Fruit fly (Drosophila melanogaster) whole organism, embryonic: ENCODE measurements around the gene Obp19c.
A peak's percentile ranks its signal among the peaks of the same experiment; 100 is the strongest.

ENCODE experiments used
- Awh ChIP-seq: fragments of 200-800 bp; sonication (Bioruptor generic); IDR thresholded peaks from 2 replicates; pipeline ENCODE4, ENCODE4 v1.3.6; 2022; ENCODE audit warnings: missing biosample characterization, missing genetic modification characterization
- B-H2 ChIP-seq: fragments of 200-800 bp; sonication (Bioruptor generic); optimal IDR thresholded peaks from 2 replicates; lab custom pipeline; 2018; ENCODE audit warnings: missing biosample characterization, mild to moderate bottlenecking, missing genetic modification characterization
- CG10959 ChIP-seq: fragments of 200-800 bp; sonication (Bioruptor generic); IDR thresholded peaks from 2 replicates; pipeline ENCODE4 v1.3.6; 2022; ENCODE audit warnings: missing biosample characterization, missing genetic modification characterization
- CG11504 ChIP-seq: fragments of 200-800 bp; sonication (Bioruptor generic); optimal IDR thresholded peaks from 3 replicates; lab custom pipeline; 2019; ENCODE audit warnings: missing biosample characterization, mild to moderate bottlenecking, missing genetic modification characterization, moderate library complexity
- CG12391 ChIP-seq: fragments of 200-800 bp; sonication (Bioruptor generic); optimal IDR thresholded peaks from 3 replicates; lab custom pipeline; 2018; ENCODE audit warnings: missing biosample characterization, mild to moderate bottlenecking, missing genetic modification characterization, moderate library complexity
- CG13296 ChIP-seq: fragments of 200-800 bp; sonication (Bioruptor generic); optimal IDR thresholded peaks from 3 replicates; lab custom pipeline; 2018; ENCODE audit warnings: missing biosample characterization, mild to moderate bottlenecking, missing genetic modification characterization
- CG13894 ChIP-seq: fragments of 200-800 bp; sonication (Bioruptor generic); optimal IDR thresholded peaks from 3 replicates; lab custom pipeline; 2018; ENCODE audit warnings: missing biosample characterization, mild to moderate bottlenecking, missing genetic modification characterization, moderate library complexity
- CG16779 ChIP-seq: fragments of 200-800 bp; sonication (Bioruptor generic); IDR thresholded peaks from 2 replicates; pipeline ENCODE4 v1.3.6; 2022; ENCODE audit warnings: missing biosample characterization, missing genetic modification characterization
- CG17359 ChIP-seq: fragments of 200-800 bp; sonication (Bioruptor generic); optimal IDR thresholded peaks from 3 replicates; lab custom pipeline; 2018; ENCODE audit warnings: missing biosample characterization, mild to moderate bottlenecking, missing genetic modification characterization, moderate library complexity
- CG17568 ChIP-seq: fragments of 200-800 bp; sonication (Bioruptor generic); optimal IDR thresholded peaks from 2 replicates; lab custom pipeline; 2018; ENCODE audit warnings: missing biosample characterization, mild to moderate bottlenecking, missing genetic modification characterization, moderate library complexity
- CG2120 ChIP-seq: fragments of 200-800 bp; sonication (Bioruptor generic); optimal IDR thresholded peaks from 3 replicates; lab custom pipeline; 2016; ENCODE audit warnings: missing biosample characterization, missing genetic modification characterization
- CG33557 ChIP-seq: fragments of 200-800 bp; sonication (Bioruptor generic); optimal IDR thresholded peaks from 2 replicates; lab custom pipeline; 2019; ENCODE audit warnings: missing biosample characterization, mild to moderate bottlenecking, missing genetic modification characterization, moderate library complexity
- CG4424 ChIP-seq: fragments of 200-800 bp; sonication (Bioruptor generic); optimal IDR thresholded peaks from 3 replicates; lab custom pipeline; 2016; ENCODE audit warnings: missing biosample characterization, missing genetic modification characterization
- CG6272 ChIP-seq: fragments of 200-800 bp; sonication (Bioruptor generic); IDR thresholded peaks from 2 replicates; pipeline ENCODE4 v1.3.6; 2022; ENCODE audit warnings: missing biosample characterization, missing genetic modification characterization
- CG6765 ChIP-seq: fragments of 200-800 bp; sonication (Bioruptor generic); optimal IDR thresholded peaks from 3 replicates; lab custom pipeline; 2017; ENCODE audit warnings: missing biosample characterization, mild to moderate bottlenecking, missing genetic modification characterization
- CG6813 ChIP-seq: fragments of 200-800 bp; sonication (Bioruptor generic); optimal IDR thresholded peaks from 2 replicates; lab custom pipeline; 2017; ENCODE audit warnings: missing biosample characterization, missing genetic modification characterization, mild to moderate bottlenecking, moderate library complexity, missing genetic modification reagents
- CG7556 ChIP-seq: fragments of 200-800 bp; sonication (Bioruptor generic); optimal IDR thresholded peaks from 2 replicates; lab custom pipeline; 2017; ENCODE audit warnings: missing biosample characterization, mild to moderate bottlenecking, missing genetic modification characterization
- CG7839 ChIP-seq: fragments of 200-800 bp; sonication (Bioruptor generic); optimal IDR thresholded peaks from 3 replicates; lab custom pipeline; 2018; ENCODE audit warnings: missing biosample characterization, mild to moderate bottlenecking, missing genetic modification characterization, moderate library complexity
- CG8388 ChIP-seq: fragments of 200-800 bp; sonication (Bioruptor generic); optimal IDR thresholded peaks from 2 replicates; lab custom pipeline; 2019; ENCODE audit warnings: missing biosample characterization, mild to moderate bottlenecking, missing genetic modification characterization, moderate library complexity
- CG9817 ChIP-seq: fragments of 200-800 bp; sonication (Bioruptor generic); optimal IDR thresholded peaks from 2 replicates; lab custom pipeline; 2018; ENCODE audit warnings: missing biosample characterization, mild to moderate bottlenecking, missing genetic modification characterization, moderate library complexity
- D19A ChIP-seq: fragments of 200-800 bp; optimal IDR thresholded peaks from 3 replicates; lab custom pipeline; 2019; ENCODE audit warnings: missing biosample characterization, mild to moderate bottlenecking, missing genetic modification characterization, moderate library complexity
- Deaf1 ChIP-seq: fragments of 200-800 bp; optimal IDR thresholded peaks from 3 replicates; lab custom pipeline; 2019; ENCODE audit warnings: missing biosample characterization, mild to moderate bottlenecking, missing genetic modification characterization, moderate library complexity
- E2f1 ChIP-seq: fragments of 200-800 bp; sonication (Bioruptor generic); IDR thresholded peaks from 2 replicates; pipeline ENCODE4 v1.3.6; 2022; ENCODE audit warnings: missing biosample characterization, missing genetic modification characterization
- Hmr ChIP-seq: fragments of 200-800 bp; sonication (Bioruptor generic); optimal IDR thresholded peaks from 3 replicates; lab custom pipeline; 2017; ENCODE audit warnings: mild to moderate bottlenecking, missing biosample characterization, missing genetic modification reagents, missing genetic modification characterization
- Hsf ChIP-seq: fragments of 200-800 bp; sonication (Bioruptor generic); optimal IDR thresholded peaks from 3 replicates; lab custom pipeline; 2016; ENCODE audit warnings: missing biosample characterization, missing genetic modification characterization
- Mad ChIP-seq: fragments of 200-800 bp; sonication (Bioruptor generic); optimal IDR thresholded peaks from 2 replicates; lab custom pipeline; 2016; ENCODE audit warnings: missing biosample characterization, missing genetic modification characterization
- Optix ChIP-seq: fragments of 200-800 bp; sonication (Bioruptor generic); IDR thresholded peaks from 3 replicates; pipeline ENCODE4 v1.3.6; 2022; ENCODE audit warnings: missing biosample characterization, missing genetic modification characterization
- Ptx1 ChIP-seq: fragments of 200-800 bp; sonication (Bioruptor generic); IDR thresholded peaks from 2 replicates; pipeline ENCODE4 v1.3.6; 2022; ENCODE audit warnings: missing biosample characterization, missing genetic modification characterization
- Sox100B ChIP-seq: fragments of 200-800 bp; sonication (Bioruptor generic); optimal IDR thresholded peaks from 3 replicates; lab custom pipeline; 2018; ENCODE audit warnings: missing biosample characterization, mild to moderate bottlenecking, missing genetic modification characterization
- Sry-β ChIP-seq: fragments of 200-800 bp; sonication (Bioruptor generic); optimal IDR thresholded peaks from 2 replicates; lab custom pipeline; 2018; ENCODE audit warnings: missing biosample characterization, mild to moderate bottlenecking, missing genetic modification characterization, moderate library complexity
- abd-A ChIP-seq: fragments of 200-800 bp; sonication (Bioruptor generic); optimal IDR thresholded peaks from 3 replicates; lab custom pipeline; 2019; ENCODE audit warnings: missing biosample characterization, mild to moderate bottlenecking, missing genetic modification characterization, moderate library complexity
- ara ChIP-seq: fragments of 200-800 bp; sonication (Bioruptor generic); IDR thresholded peaks from 2 replicates; pipeline ENCODE4 v1.3.6; 2022; ENCODE audit warnings: missing biosample characterization, missing genetic modification characterization
- caup ChIP-seq: fragments of 200-800 bp; sonication (Bioruptor generic); optimal IDR thresholded peaks from 3 replicates; lab custom pipeline; 2017; ENCODE audit warnings: missing biosample characterization, mild to moderate bottlenecking, missing genetic modification characterization, moderate library complexity; ENCODE audit not compliant: severe bottlenecking
- crol ChIP-seq: fragments of 200-800 bp; sonication (Bioruptor generic); IDR thresholded peaks from 2 replicates; pipeline ENCODE4 v1.3.6; 2022; ENCODE audit warnings: missing biosample characterization, missing genetic modification characterization
- crp ChIP-seq, 2 experiments: fragments of 200-800 bp; sonication (Bioruptor generic); optimal IDR thresholded peaks; 2 replicates in 1 of 2; 3 replicates in 1 of 2; lab custom pipeline; 2017; ENCODE audit warnings: missing biosample characterization in 2 of 2, missing genetic modification characterization in 2 of 2, mild to moderate bottlenecking in 1 of 2, moderate library complexity in 1 of 2
- dmrt99B ChIP-seq: fragments of 200-800 bp; sonication (Bioruptor generic); optimal IDR thresholded peaks from 2 replicates; lab custom pipeline; 2018; ENCODE audit warnings: missing biosample characterization, mild to moderate bottlenecking, missing genetic modification characterization, moderate library complexity
- emc ChIP-seq: fragments of 200-800 bp; sonication (Bioruptor generic); optimal IDR thresholded peaks from 2 replicates; lab custom pipeline; 2016; ENCODE audit warnings: missing biosample characterization, missing genetic modification characterization
- ewg ChIP-seq: fragments of 200-800 bp; sonication (Bioruptor generic); optimal IDR thresholded peaks from 3 replicates; lab custom pipeline; 2017; ENCODE audit warnings: mild to moderate bottlenecking, missing biosample characterization, missing genetic modification reagents, missing genetic modification characterization
- gcm2 ChIP-seq: fragments of 200-800 bp; sonication (Bioruptor generic); optimal IDR thresholded peaks from 2 replicates; lab custom pipeline; 2016; ENCODE audit warnings: missing biosample characterization, missing genetic modification characterization
- ken ChIP-seq: fragments of 200-800 bp; sonication (Bioruptor generic); IDR thresholded peaks from 3 replicates; pipeline ENCODE4 v1.3.6; 2022; ENCODE audit warnings: missing biosample characterization, missing genetic modification characterization
- pfk ChIP-seq: fragments of 200-800 bp; sonication (Bioruptor generic); optimal IDR thresholded peaks from 2 replicates; lab custom pipeline; 2018; ENCODE audit warnings: missing biosample characterization, mild to moderate bottlenecking, missing genetic modification characterization, moderate library complexity
- row ChIP-seq: fragments of 200-800 bp; sonication (Bioruptor generic); IDR thresholded peaks from 3 replicates; pipeline ENCODE4 v1.3.6; 2022; ENCODE audit warnings: missing biosample characterization, missing genetic modification characterization
- schlank ChIP-seq: fragments of 200-800 bp; sonication (Bioruptor generic); optimal IDR thresholded peaks from 2 replicates; lab custom pipeline; 2018; ENCODE audit warnings: missing biosample characterization, mild to moderate bottlenecking, missing genetic modification characterization
- sens ChIP-seq: fragments of 200-800 bp; sonication (Bioruptor generic); peaks from one replicate; lab custom pipeline; 2016; ENCODE audit warnings: missing biosample characterization, missing genetic modification characterization
- sob ChIP-seq: fragments of 200-800 bp; sonication (Bioruptor generic); IDR thresholded peaks from 2 replicates; pipeline ENCODE4 v1.3.6; 2022; ENCODE audit warnings: missing biosample characterization, missing genetic modification characterization
- tap ChIP-seq: fragments of 200-800 bp; optimal IDR thresholded peaks from 3 replicates; lab custom pipeline; 2019; ENCODE audit warnings: missing biosample characterization, mild to moderate bottlenecking, missing genetic modification characterization, moderate library complexity

Gene Obp19c

DNA sequence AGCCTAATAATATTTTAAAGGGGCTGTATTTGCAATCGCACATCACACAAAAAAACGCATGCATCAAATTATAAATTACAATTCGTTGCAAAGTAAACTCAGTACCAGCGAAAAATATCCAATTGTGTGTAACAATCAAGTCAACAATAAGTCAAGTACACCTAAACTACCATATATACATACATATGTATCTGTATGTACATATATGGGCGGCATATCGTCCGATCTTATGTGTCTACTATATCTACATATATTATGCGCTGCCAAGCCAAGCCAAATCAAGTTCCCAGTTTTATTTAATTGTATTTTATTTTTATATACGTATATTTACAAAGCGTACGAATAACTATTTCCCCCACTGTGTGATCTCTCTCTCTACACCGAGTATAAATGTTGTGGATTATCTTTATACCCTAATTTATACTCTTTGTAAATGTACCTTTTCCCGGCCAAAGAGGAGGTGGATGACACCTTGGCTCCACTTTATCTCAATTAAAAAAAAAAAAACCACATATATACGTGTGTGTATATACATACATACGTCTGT, 47.7 kb upstream of the Obp19c start:
- TF ChIP-seq row (GFP tag; lab: Robert Waterston, UW), result peak; percentile 22; the same call in 1 of the 3 replicates
- TF ChIP-seq CG6765 (GFP tag; lab: Kevin White, UChicago), result no peak
- no peak for TF ChIP-seq gcm2 (GFP tag; lab: Kevin White, UChicago)
- no peak for TF ChIP-seq CG33557 (GFP tag; lab: Kevin White, UChicago)
- TF ChIP-seq CG13296 (GFP tag; lab: Kevin White, UChicago), result peak; percentile 30
- TF ChIP-seq CG6813, result no peak
- TF ChIP-seq tap, result peak; percentile 12
- no peak for TF ChIP-seq Mad (GFP tag; lab: Kevin White, UChicago)
- no peak for TF ChIP-seq crp (GFP tag; optimal IDR thresholded peaks at IDR 0.05; lab: Kevin White, UChicago)
- TF ChIP-seq sob, result 0 out of 2 replicates have a peak, but pooled peaks have one; percentile 7
- TF ChIP-seq CG12391, result no peak
- peak; percentile 2 for TF ChIP-seq dmrt99B
- TF ChIP-seq CG4424 (GFP tag; lab: Kevin White, UChicago), result peak; percentile 3
- TF ChIP-seq sens, result peak; percentile 38
- TF ChIP-seq schlank (tag; lab: Kevin White, UChicago), result no peak
- no peak for TF ChIP-seq ken (GFP tag; lab: Robert Waterston, UW)
- no peak for TF ChIP-seq CG17359 (tag; lab: Kevin White, UChicago)
- TF ChIP-seq CG8388 (GFP tag; lab: Kevin White, UChicago), result peak; percentile 76
- TF ChIP-seq Ptx1 (GFP tag; lab: Robert Waterston, UW), result 0 out of 2 replicates have a peak, but pooled peaks have one; percentile 37
- peak; percentile 61 for TF ChIP-seq D19A (tag; lab: Kevin White, UChicago)

DNA sequence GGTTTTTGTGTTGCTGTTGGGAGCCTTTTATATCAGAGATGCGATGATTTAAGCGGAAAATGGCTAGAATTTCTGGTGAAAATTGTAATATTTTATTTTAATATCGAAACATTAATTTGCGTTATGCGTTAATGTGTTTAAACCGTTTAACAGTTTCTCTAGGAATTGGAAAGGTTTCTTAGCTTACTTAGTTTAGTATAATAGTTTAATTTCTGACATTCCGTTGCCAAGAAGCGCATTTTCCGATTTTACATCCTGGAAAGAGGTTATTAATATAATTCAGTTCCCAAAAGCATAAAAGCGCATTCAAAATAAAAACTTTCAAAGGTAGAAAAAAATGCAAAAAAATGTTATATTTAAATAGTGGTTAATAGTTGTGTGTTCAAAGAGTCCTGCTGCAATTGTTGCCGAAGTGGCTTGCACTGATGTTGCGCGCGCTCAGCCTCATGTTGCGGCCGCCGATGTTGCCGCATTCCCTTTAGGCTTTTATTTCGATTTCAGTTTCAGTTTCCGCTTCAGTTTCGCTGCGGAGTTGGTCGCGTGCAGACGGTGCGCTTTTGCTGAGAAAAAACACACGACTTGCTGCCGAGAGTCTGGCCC, 30.2 kb upstream of the Obp19c start, which contains the start of gene tbc:
Gene tbc (plus strand): TSS at position 504 of the 600 bp plus-strand sequence.
- TF ChIP-seq Sry-β (GFP tag; lab: Kevin White, UChicago) (peak; percentile 77), pfk (no peak), Optix (GFP tag; lab: Robert Waterston, UW) (no peak), caup (GFP tag; lab: Kevin White, UChicago) (no peak), B-H2 (GFP tag; lab: Kevin White, UChicago) (no peak), CG6272 (GFP tag; lab: Robert Waterston, UW) (no peak), Sox100B (GFP tag; lab: Kevin White, UChicago) (no peak), Hsf (GFP tag; lab: Kevin White, UChicago) (no peak), CG11504 (peak; percentile 99), emc (GFP tag; lab: Kevin White, UChicago) (no peak), CG16779 (0 out of 2 replicates have a peak, but pooled peaks have one; percentile 22)

DNA sequence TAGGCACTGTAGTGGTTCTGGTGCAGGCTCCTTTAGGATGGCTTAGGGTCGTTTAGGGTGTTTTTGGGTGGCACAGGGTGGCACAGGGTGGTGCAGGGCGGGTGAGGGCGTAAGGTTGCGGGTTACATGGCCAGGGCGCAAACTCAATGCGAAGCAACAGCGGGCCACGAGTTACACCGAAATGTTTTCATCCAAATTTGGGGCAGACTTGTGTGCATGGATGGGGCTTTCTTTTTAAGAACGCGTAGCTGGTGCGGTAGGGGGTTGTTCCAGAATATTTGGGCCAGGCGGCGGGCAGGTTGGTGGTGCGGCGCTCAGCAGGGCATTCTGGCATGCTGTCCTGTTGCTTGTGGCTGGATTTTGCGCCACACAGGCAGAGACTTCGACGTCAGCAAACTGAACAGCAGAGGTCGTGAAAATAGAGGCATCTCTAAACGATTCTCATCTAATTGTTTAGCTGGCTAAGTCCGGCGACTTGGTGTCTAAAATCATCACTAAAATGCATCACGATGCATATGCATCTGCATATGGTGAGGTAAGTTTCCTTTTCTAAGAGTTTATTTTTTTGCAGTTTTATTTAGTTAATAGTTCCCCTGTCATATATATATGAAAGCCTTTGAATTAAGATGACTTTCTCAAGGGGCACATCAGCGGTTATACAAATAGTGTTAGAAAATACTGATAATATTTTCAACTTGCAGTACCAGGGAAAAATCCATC, 29.3 kb upstream of the Obp19c start:
- peak; percentile 40 for TF ChIP-seq CG7839 (tag; lab: Kevin White, UChicago)
- peak; percentile 30 for TF ChIP-seq CG2120 (GFP tag; lab: Kevin White, UChicago)
- TF ChIP-seq CG9817 (tag; lab: Kevin White, UChicago), result no peak
- TF ChIP-seq CG13894 (tag; lab: Kevin White, UChicago), result peak; percentile 41
- peak; percentile 52 for TF ChIP-seq CG7556 (GFP tag; lab: Kevin White, UChicago)
- no peak for TF ChIP-seq ara (GFP tag; lab: Robert Waterston, UW)
- TF ChIP-seq ewg, result peak; percentile 64
- TF ChIP-seq E2f1, result no peak
- no peak for TF ChIP-seq Awh (GFP tag; lab: Robert Waterston, UW)
- TF ChIP-seq Hmr (GFP tag; lab: Kevin White, UChicago), result peak; percentile 36
- TF ChIP-seq crol (GFP tag; lab: Robert Waterston, UW), result peak; percentile 60
- TF ChIP-seq Deaf1, result peak; percentile 51
- no peak for TF ChIP-seq CG10959 (GFP tag; lab: Robert Waterston, UW)
- TF ChIP-seq CG17568 (GFP tag; lab: Kevin White, UChicago), result no peak
- TF ChIP-seq abd-A (tag; lab: Kevin White, UChicago), result peak; percentile 44
